Fruit fly (Drosophila melanogaster): Measurements from ENCODE around the gene ppk27.

Gene ppk27

dm6 chr3L:3782584-3783218, 27.7 kb upstream of the ppk27 start (continued):
- TF ChIP-seq CG6792 (GFP tag; optimal IDR thresholded peaks at IDR 0.05) (no peak), CG11762 (GFP tag; optimal IDR thresholded peaks at IDR 0.05; ENCODE audit: insufficient read depth) (no peak), CG9139 (GFP tag; optimal IDR thresholded peaks at IDR 0.05) (no peak), OdsH (GFP tag; optimal IDR thresholded peaks at IDR 0.05) (no peak), ss (GFP tag; optimal IDR thresholded peaks at IDR 0.05) (peak; percentile 70 to 86), Sox102F (GFP tag; optimal IDR thresholded peaks at IDR 0.05) (peak; percentile 35), CG8632 (GFP tag; optimal IDR thresholded peaks at IDR 0.05) (no peak), Lpt (GFP tag; optimal IDR thresholded peaks at IDR 0.05) (no peak), CG4318 (GFP tag; optimal IDR thresholded peaks at IDR 0.05) (no peak), Eip93F (GFP tag; optimal IDR thresholded peaks at IDR 0.05) (no peak), pdm3 (GFP tag; optimal IDR thresholded peaks at IDR 0.05) (no peak), Sox14 (GFP tag; optimal IDR thresholded peaks at IDR 0.05) (no peak), fkh (GFP tag; optimal IDR thresholded peaks at IDR 0.05) (no peak), Ets21C (GFP tag; optimal IDR thresholded peaks at IDR 0.05) (no peak), salr (GFP tag; optimal IDR thresholded peaks at IDR 0.05) (no peak), esn (GFP tag; optimal IDR thresholded peaks at IDR 0.05) (no peak), net (GFP tag; optimal IDR thresholded peaks at IDR 0.05) (no peak), eg (GFP tag; IDR thresholded peaks at IDR 0.05) (no peak), Hr39 (GFP tag; optimal IDR thresholded peaks at IDR 0.05) (no peak), CG16779 (tag; optimal IDR thresholded peaks at IDR 0.05) (no peak), svp (GFP tag) (peak; percentile 57), vri (GFP tag; optimal IDR thresholded peaks at IDR 0.05) (no peak), CG7368 (GFP tag; optimal IDR thresholded peaks at IDR 0.05) (no peak), Smox (GFP tag; optimal IDR thresholded peaks at IDR 0.05) (no peak), CG3919 (GFP tag; optimal IDR thresholded peaks at IDR 0.05) (peak; percentile 4), CG34406 (GFP tag; optimal IDR thresholded peaks at IDR 0.05) (no peak), Sox15 (GFP tag; optimal IDR thresholded peaks at IDR 0.05) (no peak), CG6276 (GFP tag; optimal IDR thresholded peaks at IDR 0.05) (no peak), Hr38 (GFP tag; optimal IDR thresholded peaks at IDR 0.05) (no peak), CG11294 (GFP tag; IDR thresholded peaks at IDR 0.05) (no peak), CG10669 (GFP tag; optimal IDR thresholded peaks at IDR 0.05) (no peak), CG11902 (GFP tag; optimal IDR thresholded peaks at IDR 0.05) (no peak), CG15336 (GFP tag; IDR thresholded peaks at IDR 0.05) (no peak), topi (GFP tag; optimal IDR thresholded peaks at IDR 0.05) (no peak)

- TF ChIP-seq Hr39 (GFP tag; optimal IDR thresholded peaks at IDR 0.05) (peak; percentile 29), CG9139 (GFP tag; optimal IDR thresholded peaks at IDR 0.05) (no peak), svp (GFP tag) (peak; percentile 64), dsx (GFP tag; optimal IDR thresholded peaks at IDR 0.05; ENCODE audit: poor library complexity, severe bottlenecking) (no peak), CG10631 (GFP tag; optimal IDR thresholded peaks at IDR 0.05) (no peak), CG1621 (tag; optimal IDR thresholded peaks at IDR 0.05) (no peak), CG6276 (GFP tag; optimal IDR thresholded peaks at IDR 0.05) (peak; percentile 49), Met (GFP tag; optimal IDR thresholded peaks at IDR 0.05) (peak; percentile 54), CG11902 (GFP tag; optimal IDR thresholded peaks at IDR 0.05) (no peak), net (GFP tag; optimal IDR thresholded peaks at IDR 0.05) (no peak), CG6792 (GFP tag; optimal IDR thresholded peaks at IDR 0.05) (no peak), lz (GFP tag; optimal IDR thresholded peaks at IDR 0.05) (peak; percentile 24), esn (GFP tag; optimal IDR thresholded peaks at IDR 0.05) (peak; percentile 43), Sox102F (GFP tag; optimal IDR thresholded peaks at IDR 0.05) (peak; percentile 16), CG31627 (GFP tag; optimal IDR thresholded peaks at IDR 0.05) (peak; percentile 16), spab (GFP tag; optimal IDR thresholded peaks at IDR 0.05) (no peak), acj6 (GFP tag; optimal IDR thresholded peaks at IDR 0.05) (no peak), CG7368 (GFP tag; optimal IDR thresholded peaks at IDR 0.05) (no peak), CG6808 (GFP tag; optimal IDR thresholded peaks at IDR 0.05) (no peak), Eip93F (GFP tag; optimal IDR thresholded peaks at IDR 0.05) (peak; percentile 6), Sox15 (GFP tag; optimal IDR thresholded peaks at IDR 0.05) (no peak), ss (GFP tag; optimal IDR thresholded peaks at IDR 0.05) (no peak), vri (GFP tag; optimal IDR thresholded peaks at IDR 0.05) (no peak), salr (GFP tag; optimal IDR thresholded peaks at IDR 0.05) (no peak), fd59A (GFP tag; optimal IDR thresholded peaks at IDR 0.05) (no peak), Lpt (GFP tag; optimal IDR thresholded peaks at IDR 0.05) (no peak), achi (GFP tag; optimal IDR thresholded peaks at IDR 0.05) (peak; percentile 19), Hr4 (GFP tag; optimal IDR thresholded peaks at IDR 0.05) (peak; percentile 18), CG8119 (GFP tag; IDR thresholded peaks at IDR 0.05) (0 out of 3 replicates have a peak, but pooled peaks have one; percentile 35), CG8632 (GFP tag; optimal IDR thresholded peaks at IDR 0.05) (no peak), CG6163 (GFP tag; IDR thresholded peaks at IDR 0.05) (0 out of 3 replicates have a peak, but pooled peaks have one; percentile 21), Eip78C (GFP tag) (peak; percentile 79)
Observed at dm6 chr3L:3778463-3778862, 23.5 kb upstream of the ppk27 start.

Data from whole organism, prepupa.